Fruit fly (Drosophila melanogaster) whole organism, embryonic: ENCODE measurements around the gene CG15597.
A peak's percentile ranks its signal among the peaks of the same experiment; 100 is the strongest.

Experiments used
- ATbp ChIP-seq: fragments of 200-800 bp; sonication (Bioruptor generic); optimal IDR thresholded peaks from 2 replicates; lab custom pipeline; 2017; ENCODE audit warnings: missing biosample characterization, mild to moderate bottlenecking, missing genetic modification characterization, missing genetic modification reagents
- Antp ChIP-seq: fragments of 200-800 bp; sonication (Bioruptor generic); optimal IDR thresholded peaks from 3 replicates; lab custom pipeline; 2016; ENCODE audit warnings: missing biosample characterization, missing genetic modification characterization
- CG10209 ChIP-seq: fragments of 200-800 bp; sonication (Bioruptor generic); optimal IDR thresholded peaks from 3 replicates; lab custom pipeline; 2017; ENCODE audit warnings: missing biosample characterization, mild to moderate bottlenecking, missing genetic modification characterization, missing genetic modification reagents
- CG11560 ChIP-seq: fragments of 200-800 bp; sonication (Bioruptor generic); IDR thresholded peaks from 3 replicates; pipeline ENCODE4 v1.3.6; 2022; ENCODE audit warnings: missing biosample characterization, missing genetic modification characterization
- CG11696 ChIP-seq: fragments of 200-800 bp; sonication (Bioruptor generic); IDR thresholded peaks from 2 replicates; pipeline ENCODE4 v1.3.6; 2022; ENCODE audit warnings: missing biosample characterization, missing genetic modification characterization
- CG13424 ChIP-seq: fragments of 200-800 bp; sonication (Bioruptor generic); optimal IDR thresholded peaks from 2 replicates; lab custom pipeline; 2019; ENCODE audit warnings: missing biosample characterization, mild to moderate bottlenecking, missing genetic modification characterization, moderate library complexity
- CG14710 ChIP-seq: fragments of 200-800 bp; sonication (Bioruptor generic); optimal IDR thresholded peaks from 3 replicates; lab custom pipeline; 2019; ENCODE audit warnings: missing biosample characterization, mild to moderate bottlenecking, missing genetic modification characterization, moderate library complexity
- CG14965 ChIP-seq: fragments of 200-800 bp; sonication (Bioruptor generic); optimal IDR thresholded peaks from 2 replicates; lab custom pipeline; 2016; ENCODE audit warnings: missing biosample characterization, missing genetic modification characterization, borderline replicate concordance
- CG17829 ChIP-seq: fragments of 200-800 bp; optimal IDR thresholded peaks from 2 replicates; lab custom pipeline; 2019; ENCODE audit warnings: missing biosample characterization, mild to moderate bottlenecking, missing genetic modification characterization, moderate library complexity
- CG18262 ChIP-seq: fragments of 200-800 bp; optimal IDR thresholded peaks from 3 replicates; lab custom pipeline; 2019; ENCODE audit warnings: missing biosample characterization, mild to moderate bottlenecking, missing genetic modification characterization, moderate library complexity
- CG2129 ChIP-seq: fragments of 200-800 bp; sonication (Bioruptor generic); IDR thresholded peaks from 2 replicates; pipeline ENCODE4 v1.3.6; 2022; ENCODE audit warnings: missing biosample characterization, missing genetic modification characterization; ENCODE audit not compliant: partially characterized antibody
- CG34224 ChIP-seq: fragments of 200-800 bp; sonication (Bioruptor generic); IDR thresholded peaks from 3 replicates; pipeline ENCODE4 v1.3.6; 2022; ENCODE audit warnings: missing biosample characterization, missing genetic modification characterization; ENCODE audit not compliant: partially characterized antibody
- CG34422 ChIP-seq: fragments of 200-800 bp; sonication (Bioruptor generic); IDR thresholded peaks from 3 replicates; pipeline ENCODE4 v1.3.6; 2022; ENCODE audit warnings: missing biosample characterization, missing genetic modification characterization
- CG4424 ChIP-seq: fragments of 200-800 bp; sonication (Bioruptor generic); optimal IDR thresholded peaks from 3 replicates; lab custom pipeline; 2016; ENCODE audit warnings: missing biosample characterization, missing genetic modification characterization
- CG6254 ChIP-seq: fragments of 200-800 bp; sonication (Bioruptor generic); optimal IDR thresholded peaks from 3 replicates; lab custom pipeline; 2017; ENCODE audit warnings: mild to moderate bottlenecking, missing biosample characterization, missing genetic modification reagents, missing genetic modification characterization
- CG6654 ChIP-seq: fragments of 200-800 bp; sonication (Bioruptor generic); optimal IDR thresholded peaks from 2 replicates; lab custom pipeline; 2017; ENCODE audit warnings: missing biosample characterization, mild to moderate bottlenecking, missing genetic modification characterization
- CG7372 ChIP-seq: fragments of 200-800 bp; sonication (Bioruptor generic); IDR thresholded peaks from 2 replicates; pipeline ENCODE4 v1.3.6; 2022; ENCODE audit warnings: missing biosample characterization, missing genetic modification characterization
- CG8281 ChIP-seq: fragments of 200-800 bp; sonication (Bioruptor generic); optimal IDR thresholded peaks from 2 replicates; lab custom pipeline; 2018; ENCODE audit warnings: missing biosample characterization, mild to moderate bottlenecking, missing genetic modification characterization, moderate library complexity
- CG8290 ChIP-seq, 3 experiments: fragments of 200-800 bp; sonication (Bioruptor generic); optimal IDR thresholded peaks; 2 replicates each; lab custom pipeline; 2016 to 2019; ENCODE audit warnings: missing biosample characterization in 3 of 3, missing genetic modification characterization in 3 of 3, mild to moderate bottlenecking in 2 of 3, moderate library complexity in 1 of 3
- CG9609 ChIP-seq: fragments of 200-800 bp; sonication (Bioruptor generic); optimal IDR thresholded peaks from 3 replicates; lab custom pipeline; 2016; ENCODE audit warnings: missing biosample characterization, missing genetic modification characterization
- CHES-1-like ChIP-seq: fragments of 200-800 bp; sonication (Bioruptor generic); optimal IDR thresholded peaks from 2 replicates; lab custom pipeline; 2016; ENCODE audit warnings: missing biosample characterization, missing genetic modification characterization
- Camta ChIP-seq: fragments of 200-800 bp; sonication (Bioruptor generic); optimal IDR thresholded peaks from 2 replicates; lab custom pipeline; 2016; ENCODE audit warnings: missing biosample characterization, missing genetic modification characterization
- GATAe ChIP-seq: fragments of 200-800 bp; sonication (Bioruptor generic); conservative IDR thresholded peaks from 2 replicates; pipeline ENCODE4 v1.3.6; 2022; ENCODE audit warnings: missing biosample characterization, missing genetic modification characterization
- H2.0 ChIP-seq: fragments of 200-800 bp; sonication (Bioruptor generic); IDR thresholded peaks from 2 replicates; pipeline ENCODE4 v1.3.6; 2022; ENCODE audit warnings: missing biosample characterization, missing genetic modification characterization
- Hr39 ChIP-seq: fragments of >200 bp; optimal IDR thresholded peaks from 2 replicates; lab custom pipeline; 2017
- Mrtf ChIP-seq: fragments of 200-800 bp; sonication (Bioruptor generic); IDR thresholded peaks from 3 replicates; pipeline ENCODE4 v1.3.6; 2022; ENCODE audit warnings: missing biosample characterization, missing genetic modification characterization
- Poxn ChIP-seq: fragments of 200-800 bp; sonication (Bioruptor generic); IDR thresholded peaks from 2 replicates; pipeline ENCODE4 v1.3.6; 2022; ENCODE audit warnings: missing biosample characterization, missing genetic modification characterization
- Rx ChIP-seq: fragments of 200-800 bp; sonication (Bioruptor generic); IDR thresholded peaks from 2 replicates; pipeline ENCODE4 v1.3.6; 2022; ENCODE audit warnings: missing biosample characterization, missing genetic modification characterization
- Sox100B ChIP-seq: fragments of 200-800 bp; sonication (Bioruptor generic); optimal IDR thresholded peaks from 3 replicates; lab custom pipeline; 2018; ENCODE audit warnings: missing biosample characterization, mild to moderate bottlenecking, missing genetic modification characterization
- Sox102F ChIP-seq: fragments of 200-800 bp; sonication (Bioruptor generic); optimal IDR thresholded peaks from 2 replicates; lab custom pipeline; 2018; ENCODE audit warnings: missing biosample characterization, mild to moderate bottlenecking, missing genetic modification characterization, moderate library complexity
- al ChIP-seq: fragments of 200-800 bp; sonication (Bioruptor generic); IDR thresholded peaks from 2 replicates; pipeline ENCODE4 v1.3.6; 2022; ENCODE audit warnings: missing biosample characterization, missing genetic modification characterization
- ara ChIP-seq: fragments of 200-800 bp; sonication (Bioruptor generic); IDR thresholded peaks from 2 replicates; pipeline ENCODE4 v1.3.6; 2022; ENCODE audit warnings: missing biosample characterization, missing genetic modification characterization
- az2 ChIP-seq: fragments of 200-800 bp; sonication (Bioruptor generic); optimal IDR thresholded peaks from 3 replicates; lab custom pipeline; 2016; ENCODE audit warnings: missing biosample characterization, missing genetic modification characterization
- bigmax ChIP-seq: fragments of 200-800 bp; sonication (Bioruptor generic); optimal IDR thresholded peaks from 2 replicates; lab custom pipeline; 2018; ENCODE audit warnings: missing biosample characterization, mild to moderate bottlenecking, missing genetic modification characterization
- cad ChIP-seq: fragments of >200 bp; optimal IDR thresholded peaks from 2 replicates; lab custom pipeline; 2017; ENCODE audit warnings: missing biosample characterization, missing genetic modification characterization
- chinmo ChIP-seq: fragments of 200-800 bp; sonication (Bioruptor generic); IDR thresholded peaks from 4 replicates; pipeline ENCODE4 v1.3.6; 2022; ENCODE audit warnings: missing biosample characterization, missing genetic modification characterization; ENCODE audit not compliant: partially characterized antibody
- crp ChIP-seq, 2 experiments: fragments of 200-800 bp; sonication (Bioruptor generic); optimal IDR thresholded peaks; 2 replicates in 1 of 2; 3 replicates in 1 of 2; lab custom pipeline; 2017; ENCODE audit warnings: missing biosample characterization in 2 of 2, missing genetic modification characterization in 2 of 2, mild to moderate bottlenecking in 1 of 2, moderate library complexity in 1 of 2
- dimm ChIP-seq: fragments of 200-800 bp; sonication (Bioruptor generic); IDR thresholded peaks from 2 replicates; pipeline ENCODE4 v1.3.6; 2022; ENCODE audit warnings: missing biosample characterization, missing genetic modification characterization
- dmrt99B ChIP-seq: fragments of 200-800 bp; sonication (Bioruptor generic); optimal IDR thresholded peaks from 2 replicates; lab custom pipeline; 2018; ENCODE audit warnings: missing biosample characterization, mild to moderate bottlenecking, missing genetic modification characterization, moderate library complexity
- fd102C ChIP-seq: fragments of 200-800 bp; sonication (Bioruptor generic); optimal IDR thresholded peaks from 2 replicates; lab custom pipeline; 2018; ENCODE audit warnings: missing biosample characterization, mild to moderate bottlenecking, missing genetic modification characterization, moderate library complexity
- fru ChIP-seq: fragments of >200 bp; optimal IDR thresholded peaks from 2 replicates; lab custom pipeline; 2017
- gem ChIP-seq: fragments of 200-800 bp; sonication (Bioruptor generic); optimal IDR thresholded peaks from 2 replicates; lab custom pipeline; 2019; ENCODE audit warnings: missing biosample characterization, mild to moderate bottlenecking, missing genetic modification characterization, moderate library complexity
- ken ChIP-seq: fragments of 200-800 bp; sonication (Bioruptor generic); IDR thresholded peaks from 3 replicates; pipeline ENCODE4 v1.3.6; 2022; ENCODE audit warnings: missing biosample characterization, missing genetic modification characterization
- lola ChIP-seq, 3 experiments: fragments of >200 bp in 2 of 3; fragments of 200-800 bp in 1 of 3; sonication (Bioruptor generic) in 1 of 3; optimal IDR thresholded peaks; 2 replicates each; lab custom pipeline; 2017 to 2019; ENCODE audit warnings: missing biosample characterization in 3 of 3, missing genetic modification characterization in 3 of 3, mild to moderate bottlenecking in 1 of 3, moderate library complexity in 1 of 3
- nmo ChIP-seq: fragments of 200-800 bp; sonication (Bioruptor generic); optimal IDR thresholded peaks from 2 replicates; lab custom pipeline; 2018; ENCODE audit warnings: missing biosample characterization, mild to moderate bottlenecking, missing genetic modification characterization, moderate library complexity
- nom ChIP-seq: fragments of 200-800 bp; sonication (Bioruptor generic); optimal IDR thresholded peaks from 2 replicates; lab custom pipeline; 2017; ENCODE audit warnings: missing biosample characterization, missing genetic modification characterization, mild to moderate bottlenecking, moderate library complexity, missing genetic modification reagents
- onecut ChIP-seq: fragments of 200-800 bp; sonication (Bioruptor generic); IDR thresholded peaks from 2 replicates; pipeline ENCODE4 v1.3.6; 2022; ENCODE audit warnings: missing biosample characterization, missing genetic modification characterization
- stwl ChIP-seq: fragments of 200-800 bp; sonication (Bioruptor generic); optimal IDR thresholded peaks from 3 replicates; lab custom pipeline; 2018; ENCODE audit warnings: missing biosample characterization, mild to moderate bottlenecking, missing genetic modification characterization, moderate library complexity
- trh ChIP-seq: fragments of 200-800 bp; sonication (Bioruptor generic); optimal IDR thresholded peaks from 2 replicates; lab custom pipeline; 2016; ENCODE audit warnings: missing biosample characterization, missing genetic modification characterization
- tup ChIP-seq: fragments of 200-800 bp; sonication (Bioruptor generic); optimal IDR thresholded peaks from 2 replicates; lab custom pipeline; 2016; ENCODE audit warnings: missing biosample characterization, mild to moderate bottlenecking, missing genetic modification characterization, moderate library complexity
- unc-4 ChIP-seq: fragments of 200-800 bp; sonication (Bioruptor generic); IDR thresholded peaks from 2 replicates; pipeline ENCODE4 v1.3.6; 2022; ENCODE audit warnings: missing biosample characterization, missing genetic modification characterization; ENCODE audit not compliant: partially characterized antibody

CG15597 gene

dm6 chr3R:6241289-6241688 is 43.7 kb downstream of the CG15597 start (continued):
- TF ChIP-seq CG9609 (GFP tag; lab: Kevin White, UChicago) (no peak), CG34422 (GFP tag; lab: Robert Waterston, UW) (no peak), CG14965 (GFP tag; lab: Kevin White, UChicago) (no peak), fru (lab: Kevin White, UChicago) (no peak), CG8290 (GFP tag; optimal IDR thresholded peaks at IDR 0.05; lab: Kevin White, UChicago) (no peak), CG8290 (tag; optimal IDR thresholded peaks at IDR 0.05; lab: Kevin White, UChicago) (no peak), ATbp (GFP tag; lab: Kevin White, UChicago) (peak; percentile 69), GATAe (GFP tag; lab: Robert Waterston, UW) (no peak), CG18262 (tag; lab: Kevin White, UChicago) (peak; percentile 81), CG7372 (no peak), Mrtf (GFP tag; lab: Robert Waterston, UW) (no peak), CG4424 (GFP tag; lab: Kevin White, UChicago) (peak; percentile 24), Hr39 (lab: Kevin White, UChicago) (no peak), CG10209 (GFP tag; lab: Kevin White, UChicago) (peak; percentile 14), CG14710 (tag; lab: Kevin White, UChicago) (peak; percentile 46), nmo (GFP tag; lab: Kevin White, UChicago) (peak; percentile 71), CG11560 (tag; lab: Robert Waterston, UW) (no peak), CG2129 (GFP tag; lab: Robert Waterston, UW) (no peak), CG11696 (GFP tag; lab: Robert Waterston, UW) (no peak), nom (GFP tag; lab: Kevin White, UChicago) (no peak), unc-4 (GFP tag; lab: Robert Waterston, UW) (no peak), CG8281 (tag; lab: Kevin White, UChicago) (no peak), H2.0 (GFP tag; lab: Robert Waterston, UW) (no peak), CG34224 (GFP tag; lab: Robert Waterston, UW) (no peak), lola (GFP tag; optimal IDR thresholded peaks at IDR 0.05; lab: Kevin White, UChicago) (peak in 1 of 3 experiments; percentile 42), crp (GFP tag; optimal IDR thresholded peaks at IDR 0.05; lab: Kevin White, UChicago) (no peak), Sox102F (GFP tag; lab: Kevin White, UChicago) (peak; percentile 72), Camta (GFP tag; lab: Kevin White, UChicago) (no peak), tup (GFP tag; lab: Kevin White, UChicago) (no peak), al (GFP tag; lab: Robert Waterston, UW) (no peak), CG6654 (GFP tag; lab: Kevin White, UChicago) (no peak), Poxn (GFP tag; lab: Robert Waterston, UW) (no peak), fd102C (no peak), CG13424 (tag; lab: Kevin White, UChicago) (peak; percentile 52), CG6254 (GFP tag; lab: Kevin White, UChicago) (peak; percentile 32), dmrt99B (peak; percentile 70), Rx (GFP tag; lab: Robert Waterston, UW) (no peak), onecut (no peak), ken (GFP tag; lab: Robert Waterston, UW) (0 out of 3 replicates have a peak, but pooled peaks have one; percentile 23), cad (GFP tag; lab: Kevin White, UChicago) (no peak), az2 (peak; percentile 5), CHES-1-like (GFP tag; lab: Kevin White, UChicago) (no peak), Sox100B (GFP tag; lab: Kevin White, UChicago) (peak; percentile 73), dimm (no peak), ara (GFP tag; lab: Robert Waterston, UW) (no peak), trh (GFP tag; lab: Kevin White, UChicago) (no peak), bigmax (GFP tag; lab: Kevin White, UChicago) (no peak), stwl (no peak), Antp (GFP tag; lab: Kevin White, UChicago) (no peak), gem (peak; percentile 70), CG17829 (tag; lab: Kevin White, UChicago) (peak; percentile 36), chinmo (GFP tag; lab: Robert Waterston, UW) (no peak)
